Worm (Caenorhabditis elegans) whole organism, late embryonic: Measurements from ENCODE around the gene drr-2.

Experiments used
- C38D4.7 ChIP-seq: fragments of 200-800 bp; sonication (Bioruptor generic); optimal IDR thresholded peaks from 2 replicates; lab custom pipeline; 2018; ENCODE audit warnings: mild to moderate bottlenecking, missing genetic modification characterization, moderate library complexity, missing compliant biosample characterization
- F13H6.1 ChIP-seq: sonication (generic microtip); optimal IDR thresholded peaks from 2 replicates; lab custom pipeline; 2016; ENCODE audit warnings: missing genetic modification characterization, missing compliant biosample characterization
- Y22D7AL.16 ChIP-seq: sonication (generic microtip); optimal IDR thresholded peaks from 2 replicates; lab custom pipeline; 2016; ENCODE audit warnings: missing genetic modification characterization, missing compliant biosample characterization
- ahr-1 ChIP-seq: sonication (generic microtip); optimal IDR thresholded peaks from 2 replicates; lab custom pipeline; 2016; ENCODE audit warnings: missing genetic modification characterization, missing compliant biosample characterization
- ceh-14 ChIP-seq: sonication (generic microtip); optimal IDR thresholded peaks from 2 replicates; lab custom pipeline; 2016; ENCODE audit warnings: missing genotype, missing genetic modification characterization, missing compliant biosample characterization
- ceh-18 ChIP-seq: sonication (generic microtip); optimal IDR thresholded peaks from 2 replicates; lab custom pipeline; 2016; ENCODE audit warnings: missing genetic modification characterization, missing compliant biosample characterization
- ceh-30 ChIP-seq: fragments of 150-350 bp; optimal IDR thresholded peaks from 2 replicates; lab custom pipeline; 2014; ENCODE audit warnings: missing biosample characterization, missing genetic modification characterization
- ceh-31 ChIP-seq: sonication (generic microtip); optimal IDR thresholded peaks from 2 replicates; lab custom pipeline; 2016; ENCODE audit warnings: missing genetic modification characterization, missing compliant biosample characterization
- ceh-45 ChIP-seq: fragments of 200-800 bp; sonication (Bioruptor generic); IDR thresholded peaks from 2 replicates; pipeline ENCODE4 v1.3.6; 2022; ENCODE audit warnings: missing genetic modification reagents, missing genetic modification characterization, missing compliant biosample characterization
- ceh-48 ChIP-seq: sonication (generic microtip); optimal IDR thresholded peaks from 2 replicates; lab custom pipeline; 2016; ENCODE audit warnings: missing genetic modification characterization, inconsistent platforms, missing compliant biosample characterization
- che-1 ChIP-seq: sonication (generic microtip); optimal IDR thresholded peaks from 2 replicates; lab custom pipeline; 2016; ENCODE audit warnings: mild to moderate bottlenecking, missing genetic modification characterization, missing compliant biosample characterization
- dve-1 ChIP-seq: sonication (generic microtip); optimal IDR thresholded peaks from 2 replicates; lab custom pipeline; 2017; ENCODE audit warnings: antibody characterized with exemption, mild to moderate bottlenecking, missing genetic modification characterization, missing compliant biosample characterization
- elt-2 ChIP-seq: sonication (generic microtip); optimal IDR thresholded peaks from 2 replicates; lab custom pipeline; 2016; ENCODE audit warnings: missing genetic modification reagents, missing genetic modification characterization, missing compliant biosample characterization
- elt-4 ChIP-seq: sonication (generic microtip); optimal IDR thresholded peaks from 2 replicates; lab custom pipeline; 2016; ENCODE audit warnings: missing genetic modification characterization, missing compliant biosample characterization
- ets-4 ChIP-seq: sonication (generic microtip); optimal IDR thresholded peaks from 2 replicates; lab custom pipeline; 2016; ENCODE audit warnings: missing genetic modification characterization, missing compliant biosample characterization
- fkh-10 ChIP-seq: fragments of 150-350 bp; optimal IDR thresholded peaks from 2 replicates; lab custom pipeline; 2014; ENCODE audit warnings: missing biosample characterization, missing genetic modification reagents, missing genetic modification characterization
- hlh-13 ChIP-seq: fragments of 200-800 bp; sonication (Bioruptor generic); optimal IDR thresholded peaks from 2 replicates; lab custom pipeline; 2018; ENCODE audit warnings: mild to moderate bottlenecking, missing genetic modification characterization, missing compliant biosample characterization
- hlh-30 ChIP-seq: sonication (generic microtip); optimal IDR thresholded peaks from 2 replicates; lab custom pipeline; 2017; ENCODE audit warnings: antibody characterized with exemption, missing genetic modification characterization, missing compliant biosample characterization; ENCODE audit not compliant: insufficient read depth
- hlh-6 ChIP-seq: sonication (generic microtip); optimal IDR thresholded peaks from 2 replicates; lab custom pipeline; 2016; ENCODE audit warnings: missing genotype, missing genetic modification characterization, missing compliant biosample characterization
- lim-6 ChIP-seq: sonication (generic microtip); optimal IDR thresholded peaks from 2 replicates; lab custom pipeline; 2016; ENCODE audit warnings: missing genetic modification characterization, missing compliant biosample characterization
- mec-3 ChIP-seq: sonication (generic microtip); optimal IDR thresholded peaks from 2 replicates; lab custom pipeline; 2016; ENCODE audit warnings: borderline replicate concordance, missing genetic modification characterization, missing compliant biosample characterization
- npax-4 ChIP-seq: sonication (generic microtip); optimal IDR thresholded peaks from 2 replicates; lab custom pipeline; 2016; ENCODE audit warnings: missing genetic modification characterization, missing compliant biosample characterization
- pag-3 ChIP-seq: sonication (generic microtip); optimal IDR thresholded peaks from 2 replicates; lab custom pipeline; 2016; ENCODE audit warnings: missing compliant biosample characterization, missing genetic modification characterization, borderline replicate concordance
- pax-1 ChIP-seq: fragments of 150-350 bp; optimal IDR thresholded peaks from 2 replicates; lab custom pipeline; 2014; ENCODE audit warnings: missing biosample characterization, missing genetic modification characterization
- pha-2 ChIP-seq: sonication (generic microtip); optimal IDR thresholded peaks from 2 replicates; lab custom pipeline; 2017; ENCODE audit warnings: mild to moderate bottlenecking, missing genetic modification characterization, missing compliant biosample characterization
- pqm-1 ChIP-seq: sonication (generic microtip); optimal IDR thresholded peaks from 2 replicates; lab custom pipeline; 2016; ENCODE audit warnings: missing genetic modification characterization, missing compliant biosample characterization
- pros-1 ChIP-seq: fragments of 150-350 bp; optimal IDR thresholded peaks from 2 replicates; lab custom pipeline; 2014; ENCODE audit warnings: missing biosample characterization, missing genetic modification reagents, missing genetic modification characterization
- ref-2 ChIP-seq: sonication (generic microtip); optimal IDR thresholded peaks from 2 replicates; lab custom pipeline; 2016; ENCODE audit warnings: missing genetic modification characterization, missing compliant biosample characterization
- sox-4 ChIP-seq: sonication (generic microtip); optimal IDR thresholded peaks from 2 replicates; lab custom pipeline; 2017; ENCODE audit warnings: mild to moderate bottlenecking, missing genetic modification characterization, inconsistent platforms, missing compliant biosample characterization
- tbx-2 ChIP-seq: sonication (generic microtip); optimal IDR thresholded peaks from 2 replicates; lab custom pipeline; 2016; ENCODE audit warnings: missing genetic modification characterization, missing compliant biosample characterization
- unc-42 ChIP-seq: sonication (generic microtip); optimal IDR thresholded peaks from 2 replicates; lab custom pipeline; 2016; ENCODE audit warnings: missing genotype, missing genetic modification characterization, missing compliant biosample characterization
- unc-55 ChIP-seq: sonication (generic microtip); optimal IDR thresholded peaks from 2 replicates; lab custom pipeline; 2017; ENCODE audit warnings: missing biosample characterization, missing genetic modification reagents, missing genetic modification characterization
- zip-5 ChIP-seq: sonication (generic microtip); optimal IDR thresholded peaks from 2 replicates; lab custom pipeline; 2016; ENCODE audit warnings: missing genetic modification characterization, missing compliant biosample characterization
- ztf-16 ChIP-seq: sonication (generic microtip); optimal IDR thresholded peaks from 2 replicates; lab custom pipeline; 2017; ENCODE audit warnings: missing genetic modification characterization, missing compliant biosample characterization

The drr-2 gene

DNA sequence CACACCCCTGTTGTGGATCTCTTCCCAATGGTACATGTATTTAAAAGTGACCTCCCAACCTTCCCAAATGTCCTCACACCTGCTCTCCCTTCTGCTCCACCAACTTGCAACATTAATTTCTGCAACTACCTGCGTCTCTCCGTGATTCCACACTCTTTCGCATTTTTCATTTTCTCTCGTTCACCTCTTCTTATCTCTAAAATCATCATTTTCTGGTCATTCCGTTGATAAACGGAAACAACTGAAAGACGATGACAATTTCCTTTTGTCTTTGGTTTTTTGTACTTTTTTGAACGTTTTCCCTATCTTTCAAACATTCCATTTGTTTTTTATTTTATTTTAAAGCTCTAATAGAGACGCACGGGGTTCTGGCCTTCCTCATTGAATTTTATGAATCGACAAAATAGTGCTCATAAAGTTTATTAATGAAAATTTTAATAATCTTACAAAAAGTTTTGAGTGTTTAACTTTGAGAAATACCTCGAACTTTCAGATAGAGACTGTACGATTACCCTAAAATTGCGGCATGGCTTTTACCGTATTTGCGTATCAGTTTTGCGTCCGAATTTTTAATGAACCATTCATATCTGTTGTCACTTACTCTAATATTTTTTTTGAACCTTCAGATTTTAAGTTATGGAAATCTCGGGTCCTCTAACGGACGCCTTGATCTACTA is 29.4 kb upstream of the drr-2 start, which contains the start of gene aqp-11:
TSS of gene aqp-11 (plus strand) at position 627 of the 677 bp plus-strand sequence.
- no peak for TF ChIP-seq F13H6.1 (tag; lab: Kevin White, UChicago)
- TF ChIP-seq pqm-1 (tag; lab: Kevin White, UChicago) = no peak
- TF ChIP-seq elt-4 (tag; lab: Kevin White, UChicago) = no peak
- peak; percentile 30 for TF ChIP-seq elt-2
- TF ChIP-seq hlh-13 (GFP tag; lab: Kevin White, UChicago) = no peak
- TF ChIP-seq ceh-48 (tag; lab: Kevin White, UChicago) = no peak
- peak; percentile 5 for TF ChIP-seq tbx-2 (tag; lab: Kevin White, UChicago)
- TF ChIP-seq zip-5 (tag; lab: Kevin White, UChicago) = no peak
- TF ChIP-seq hlh-30 (tag; lab: Kevin White, UChicago) = no peak
- TF ChIP-seq dve-1 = no peak

DNA sequence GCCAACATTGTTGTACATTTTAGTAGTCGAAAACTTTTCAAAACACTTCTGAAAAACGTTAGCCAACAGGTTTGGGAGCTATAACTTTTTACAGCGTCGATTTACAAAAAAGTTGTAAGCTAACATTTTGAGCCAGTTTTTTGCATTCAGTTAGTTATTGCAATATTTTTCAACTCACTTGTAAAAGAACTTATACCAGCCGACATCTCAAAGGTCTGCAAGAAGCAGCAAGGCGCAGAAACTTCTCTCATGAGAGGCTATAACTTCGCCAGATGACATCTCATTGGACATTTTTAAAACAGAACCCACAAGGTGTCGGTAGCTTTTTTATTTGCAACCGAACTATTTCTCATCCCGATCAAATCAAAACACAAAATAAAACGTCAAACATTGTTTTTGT is 26.1 kb upstream of the drr-2 start:
- TF ChIP-seq ahr-1 (tag; lab: Kevin White, UChicago) (no peak), ceh-14 (tag; lab: Kevin White, UChicago) (no peak), ceh-18 (tag; lab: Kevin White, UChicago) (no peak)

DNA sequence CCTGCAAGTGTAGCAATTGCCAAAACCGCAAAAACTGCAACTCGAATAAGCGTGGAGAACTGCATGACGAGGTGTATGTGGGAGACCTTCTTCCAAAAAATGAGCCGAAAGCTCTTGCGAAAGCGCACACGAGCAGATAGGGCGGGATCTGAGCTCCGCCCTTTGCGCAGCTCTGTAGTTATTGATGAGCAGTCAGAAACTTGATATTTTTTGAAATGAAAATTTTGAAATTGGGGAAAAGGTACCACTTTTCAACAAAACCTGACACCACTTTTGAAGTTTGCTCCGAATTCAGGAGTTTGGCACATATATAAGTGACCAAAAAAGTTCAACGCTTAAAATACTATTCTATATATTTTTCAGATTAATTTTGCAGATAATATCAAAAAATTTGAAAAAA is 24.4 kb upstream of the drr-2 start, which contains the start of gene flp-15:
TSS of gene flp-15 (minus strand) at position 101 of the 400 bp plus-strand sequence.
- no peak for TF ChIP-seq ceh-18 (tag; lab: Kevin White, UChicago)
- TF ChIP-seq unc-42 (tag; lab: Kevin White, UChicago) = no peak
- no peak for TF ChIP-seq ceh-45 (GFP tag; lab: Robert Waterston, UW)
- no peak for TF ChIP-seq ceh-30 (tag; lab: Kevin White, UChicago)
- no peak for TF ChIP-seq ahr-1 (tag; lab: Kevin White, UChicago)
- TF ChIP-seq mec-3 (tag; lab: Kevin White, UChicago) = no peak
- TF ChIP-seq pha-2 (tag; lab: Kevin White, UChicago) = no peak
- no peak for TF ChIP-seq unc-55
- no peak for TF ChIP-seq lim-6
- TF ChIP-seq C38D4.7 (GFP tag; lab: Kevin White, UChicago) = no peak
- TF ChIP-seq fkh-10 (GFP tag; lab: Kevin White, UChicago) = no peak
- TF ChIP-seq elt-2 = no peak
- no peak for TF ChIP-seq ztf-16
- TF ChIP-seq che-1 = no peak
- TF ChIP-seq pag-3 (tag; lab: Kevin White, UChicago) = no peak
- no peak for TF ChIP-seq pros-1
- no peak for TF ChIP-seq sox-4 (tag; lab: Kevin White, UChicago)
- no peak for TF ChIP-seq npax-4 (tag; lab: Kevin White, UChicago)

DNA sequence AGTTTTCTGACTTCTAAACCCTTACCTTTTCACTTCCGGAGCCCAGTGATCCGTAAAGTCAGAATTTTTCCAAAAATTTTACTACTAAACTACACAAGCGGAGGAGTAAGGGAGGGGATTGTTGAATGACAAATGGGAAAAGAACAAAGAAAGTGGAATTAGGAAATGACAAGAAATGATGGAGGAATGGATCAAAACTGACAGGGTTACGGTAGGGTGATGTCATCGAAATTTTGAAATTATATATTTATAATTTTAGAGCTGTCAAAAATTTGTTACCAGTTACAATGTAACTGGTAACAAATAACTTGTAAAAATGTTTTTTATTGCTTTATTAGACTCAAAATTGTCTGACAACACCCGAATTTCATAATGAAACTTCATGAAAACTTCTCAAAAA is 23.0 kb upstream of the drr-2 start:
- TF ChIP-seq elt-4 (tag; lab: Kevin White, UChicago) = no peak

ce11 chrIII:13660123-13660522 is 16.8 kb upstream of the drr-2 start:
- TF ChIP-seq dve-1 (no peak), pros-1 (no peak), ets-4 (tag; lab: Kevin White, UChicago) (no peak), ref-2 (no peak), hlh-6 (tag; lab: Kevin White, UChicago) (no peak), ceh-48 (tag; lab: Kevin White, UChicago) (no peak), pax-1 (tag; lab: Kevin White, UChicago) (no peak), che-1 (no peak), Y22D7AL.16 (tag; lab: Kevin White, UChicago) (no peak), tbx-2 (tag; lab: Kevin White, UChicago) (no peak), ceh-31 (tag; lab: Kevin White, UChicago) (no peak)
- TF ChIP-seq, all 69 proteins: peak for 0
